Fruit fly (Drosophila melanogaster): ENCODE data around the gene CG17568.
A peak's percentile ranks its signal among the peaks of the same experiment; 100 is the strongest.

The CG17568 gene

DNA sequence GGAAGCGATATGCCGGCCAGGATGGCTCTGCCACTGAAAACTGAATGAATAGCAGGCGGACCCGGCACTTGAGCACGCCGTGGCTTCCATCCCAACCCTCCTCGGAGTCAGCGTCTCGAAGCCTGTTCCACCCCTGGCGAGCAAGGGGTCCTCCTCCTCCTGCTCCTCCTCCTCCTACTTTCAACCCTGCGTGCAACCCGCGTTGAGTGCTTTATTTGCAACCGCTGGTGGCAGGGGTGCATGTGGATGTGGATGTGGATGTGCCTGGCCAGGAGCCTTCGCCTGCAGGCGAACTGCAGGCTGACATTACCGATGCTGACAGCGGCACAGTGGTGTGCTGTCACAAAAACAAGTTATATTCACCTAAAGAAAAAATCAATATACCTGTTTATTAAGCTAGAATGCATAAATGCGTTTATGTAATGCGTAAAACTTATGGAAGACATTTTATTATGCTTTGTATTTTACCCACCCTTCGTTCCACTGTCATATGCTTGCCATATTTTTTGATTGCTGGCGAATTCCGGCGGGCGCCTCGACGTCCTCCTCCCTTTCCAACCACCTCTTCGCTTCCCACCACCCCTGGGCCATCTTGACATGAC lies 15.0 kb upstream of the CG17568 start (continued):
- TF ChIP-seq Sox100B (GFP tag; optimal IDR thresholded peaks at IDR 0.05) (peak; percentile 37), Mes4 (GFP tag; optimal IDR thresholded peaks at IDR 0.05) (peak; percentile 42), Doc3 (GFP tag; IDR thresholded peaks at IDR 0.05; ENCODE audit: partially characterized antibody) (no peak), CG12659 (GFP tag; optimal IDR thresholded peaks at IDR 0.05) (peak; percentile 25), esg (GFP tag; conservative IDR thresholded peaks at IDR 0.05) (peak; percentile 62), hb (GFP tag; IDR thresholded peaks at IDR 0.05; ENCODE audit: partially characterized antibody) (no peak), CG31224 (GFP tag; IDR thresholded peaks at IDR 0.05) (0 out of 2 replicates have a peak, but pooled peaks have one; percentile 9), CkIIα-i1 (GFP tag; IDR thresholded peaks at IDR 0.05) (no peak), CG9817 (tag; optimal IDR thresholded peaks at IDR 0.05) (no peak), Camta (GFP tag; optimal IDR thresholded peaks at IDR 0.05) (peak; percentile 34), Blimp-1 (GFP tag; optimal IDR thresholded peaks at IDR 0.05) (peak; percentile 58), Atf6 (GFP tag; IDR thresholded peaks at IDR 0.05) (peak; percentile 22; the same call in 1 of the 2 replicates), CG17802 (tag; optimal IDR thresholded peaks at IDR 0.05) (peak; percentile 2), CG3407 (GFP tag; optimal IDR thresholded peaks at IDR 0.05) (peak; percentile 53), h (optimal IDR thresholded peaks at IDR 0.05) (no peak), hkb (optimal IDR thresholded peaks at IDR 0.05) (no peak), hkb (GFP tag; IDR thresholded peaks at IDR 0.05) (peak; percentile 81), CG9215 (GFP tag; IDR thresholded peaks at IDR 0.05) (peak; percentile 18; the same call in 1 of the 2 replicates), CG32767 (GFP tag; IDR thresholded peaks at IDR 0.05) (peak; percentile 48; the same call in 1 of the 2 replicates), CG18476 (GFP tag; optimal IDR thresholded peaks at IDR 0.05) (no peak), CG6654 (GFP tag; optimal IDR thresholded peaks at IDR 0.05) (peak; percentile 29), lmd (GFP tag; IDR thresholded peaks at IDR 0.05) (peak; percentile 49), bcd (GFP tag; optimal IDR thresholded peaks at IDR 0.05) (peak; percentile 32), CG16815 (GFP tag; optimal IDR thresholded peaks at IDR 0.05) (peak; percentile 53), dysf (GFP tag; IDR thresholded peaks at IDR 0.05) (peak; percentile 55; the same call in 2 of the 3 replicates), CG10654 (GFP tag; optimal IDR thresholded peaks at IDR 0.05) (peak; percentile 25), lola (GFP tag; optimal IDR thresholded peaks at IDR 0.05) (peak in 1 of 3 experiments; percentile 78), NfI (GFP tag; optimal IDR thresholded peaks at IDR 0.05) (peak; percentile 15), CG13296 (GFP tag; optimal IDR thresholded peaks at IDR 0.05) (no peak), CG6272 (GFP tag; IDR thresholded peaks at IDR 0.05) (no peak), ranshi (GFP tag; IDR thresholded peaks at IDR 0.05) (peak; percentile 68; the same call in 1 of the 2 replicates), toy (GFP tag; IDR thresholded peaks at IDR 0.05) (no peak), CG6689 (GFP tag; IDR thresholded peaks at IDR 0.05) (peak; percentile 79), cas (GFP tag; IDR thresholded peaks at IDR 0.05) (peak; percentile 29; the same call in 1 of the 2 replicates), corto (GFP tag; optimal IDR thresholded peaks at IDR 0.05) (peak; percentile 70), Doc2 (GFP tag; IDR thresholded peaks at IDR 0.05) (no peak), gro (GFP tag; optimal IDR thresholded peaks at IDR 0.05) (no peak), Poxn (GFP tag; IDR thresholded peaks at IDR 0.05) (no peak), CoRest (tag; optimal IDR thresholded peaks at IDR 0.05) (peak; percentile 50), Hr51 (GFP tag; optimal IDR thresholded peaks at IDR 0.05) (peak in 1 of 2 experiments; percentile 38), gsb-n (tag; optimal IDR thresholded peaks at IDR 0.05) (peak; percentile 70), Ada2b (GFP tag; IDR thresholded peaks at IDR 0.05) (peak; percentile 67), CG8765 (GFP tag; IDR thresholded peaks at IDR 0.05) (peak; percentile 78; the same call in 1 of the 2 replicates), slou (GFP tag; optimal IDR thresholded peaks at IDR 0.05) (no peak), shn (GFP tag; optimal IDR thresholded peaks at IDR 0.05) (no peak), CG11247 (GFP tag; IDR thresholded peaks at IDR 0.05) (peak; percentile 34; the same call in 1 of the 2 replicates), ato (GFP tag; IDR thresholded peaks at IDR 0.05; ENCODE audit: partially characterized antibody) (no peak), Gug (GFP tag; IDR thresholded peaks at IDR 0.05) (peak; percentile 48; the same call in 2 of the 4 replicates), seq (GFP tag; IDR thresholded peaks at IDR 0.05) (peak; percentile 25; the same call in 1 of the 2 replicates), CG13123 (GFP tag; optimal IDR thresholded peaks at IDR 0.05) (no peak)
